Fruit fly (Drosophila melanogaster) whole organism: ENCODE data around the gene Rac1.

ENCODE experiments used
- CG8478 ChIP-seq: fragments of >200 bp; optimal IDR thresholded peaks from 2 replicates; lab custom pipeline; 2018; ENCODE audit warnings: inconsistent platforms
- Dll ChIP-seq: fragments of >200 bp; optimal IDR thresholded peaks from 2 replicates; lab custom pipeline; 2017
- EcR ChIP-seq, 2 experiments: fragments of >200 bp; optimal IDR thresholded peaks; 2 replicates each; lab custom pipeline; 2017; ENCODE audit warnings: missing biosample characterization in 2 of 2, missing genetic modification characterization in 2 of 2, missing genetic modification reagents in 2 of 2
- pan ChIP-seq: fragments of >200 bp; optimal IDR thresholded peaks from 2 replicates; lab custom pipeline; 2017
- psq ChIP-seq: fragments of >200 bp; optimal IDR thresholded peaks from 2 replicates; lab custom pipeline; 2017
- usp ChIP-seq: fragments of >200 bp; optimal IDR thresholded peaks from 2 replicates; lab custom pipeline; 2017; ENCODE audit warnings: missing biosample characterization, missing genetic modification characterization, mixed read lengths

DNA sequence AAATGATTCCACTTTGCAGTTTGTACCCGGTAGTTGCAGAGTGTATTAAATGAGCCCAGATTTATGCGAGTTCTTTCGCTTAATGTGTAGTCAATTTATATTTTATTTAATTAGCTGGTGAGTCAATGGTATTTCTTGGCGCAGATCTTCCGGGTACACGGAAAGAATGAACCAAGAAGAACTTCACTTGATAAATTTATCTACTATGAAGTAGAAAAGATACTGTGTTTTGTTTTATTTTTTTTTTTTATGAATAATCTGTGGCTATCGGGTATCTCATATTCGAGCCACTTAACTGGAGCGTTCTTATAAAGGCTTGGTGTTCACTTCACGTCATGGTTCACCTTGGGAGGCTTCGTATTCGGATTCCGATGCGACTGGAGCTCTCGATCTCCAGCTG, 37.5 kb downstream of the Rac1 start:
- TF ChIP-seq Dll (lab: Kevin White, UChicago) (no peak), psq (lab: Kevin White, UChicago) (no peak), CG8478 (lab: Kevin White, UChicago) (no peak), usp (GFP tag; lab: Kevin White, UChicago) (no peak), EcR (GFP tag; optimal IDR thresholded peaks at IDR 0.05; lab: Kevin White, UChicago) (no peak), pan (lab: Kevin White, UChicago) (peak; percentile 57)
